Fruit fly (Drosophila melanogaster): ENCODE data around the gene Whamy.
A peak's percentile ranks its signal among the peaks of the same experiment; 100 is the strongest.

Gene Whamy

DNA sequence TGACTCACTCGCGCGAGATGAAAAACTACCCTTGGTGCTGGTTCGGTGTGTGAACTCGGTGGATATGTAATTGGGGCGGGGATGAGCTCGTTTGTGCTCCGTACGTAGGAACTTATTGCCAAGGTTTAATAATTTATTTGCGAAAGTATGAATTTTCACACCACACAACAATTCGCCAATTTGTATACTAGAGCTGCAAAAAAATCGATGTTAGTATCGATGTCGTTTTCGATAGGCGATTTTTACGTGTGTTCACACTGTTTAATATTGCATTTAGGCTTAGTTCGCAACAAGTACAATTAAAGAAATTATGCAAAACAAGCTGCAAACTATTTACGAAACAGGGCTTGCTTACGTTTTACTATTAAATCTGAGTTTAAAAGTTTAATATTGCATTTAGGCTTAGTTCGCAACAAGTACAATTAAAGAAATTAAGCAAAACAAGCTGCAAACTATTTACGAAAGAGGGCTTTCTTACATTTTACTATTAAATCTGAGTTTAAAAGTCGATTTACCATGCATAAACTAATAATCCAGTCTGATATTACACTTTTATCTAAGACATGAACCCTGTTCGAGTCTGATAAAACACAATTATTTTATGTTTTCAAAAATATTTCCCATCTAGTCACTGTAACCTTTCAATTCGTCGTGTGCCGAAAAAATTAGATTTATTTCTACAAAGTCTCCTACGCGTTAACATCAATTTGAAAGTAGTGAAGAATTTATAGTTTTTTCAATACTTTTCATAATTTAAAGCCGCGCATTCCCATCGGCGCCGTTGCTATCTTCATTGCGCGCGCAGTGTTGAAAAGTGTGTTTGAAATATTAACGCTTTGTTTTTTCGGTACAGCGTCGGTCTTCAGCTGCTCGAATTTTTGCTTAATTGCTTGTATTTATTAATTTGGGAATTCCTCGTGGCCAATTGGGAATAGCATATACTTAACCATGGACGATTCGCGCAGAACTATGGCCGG lies 11.0 kb downstream of the Whamy start, which contains the start of the genes Snap24 and CG8478:
Gene Snap24, minus strand, starts transcription at position 196 of the 977 bp plus-strand sequence.
Gene CG8478, plus strand, starts transcription at position 696 of the 977 bp plus-strand sequence.
- TF ChIP-seq tai (GFP tag; optimal IDR thresholded peaks at IDR 0.05) (no peak), Rel (GFP tag; optimal IDR thresholded peaks at IDR 0.05) (no peak), Rel (tag; optimal IDR thresholded peaks at IDR 0.05) (peak; percentile 31), N (GFP tag; optimal IDR thresholded peaks at IDR 0.05) (peak; percentile 8), dl (GFP tag; optimal IDR thresholded peaks at IDR 0.05; ENCODE audit: insufficient read depth in 1 of 2, partially characterized antibody in 2 of 2) (no peak), Abd-B (GFP tag; optimal IDR thresholded peaks at IDR 0.05) (no peak), Myc (optimal IDR thresholded peaks at IDR 0.05) (peak; percentile 2), Jra (GFP tag; optimal IDR thresholded peaks at IDR 0.05) (peak; percentile 64), sv (GFP tag; optimal IDR thresholded peaks at IDR 0.05) (no peak)

DNA sequence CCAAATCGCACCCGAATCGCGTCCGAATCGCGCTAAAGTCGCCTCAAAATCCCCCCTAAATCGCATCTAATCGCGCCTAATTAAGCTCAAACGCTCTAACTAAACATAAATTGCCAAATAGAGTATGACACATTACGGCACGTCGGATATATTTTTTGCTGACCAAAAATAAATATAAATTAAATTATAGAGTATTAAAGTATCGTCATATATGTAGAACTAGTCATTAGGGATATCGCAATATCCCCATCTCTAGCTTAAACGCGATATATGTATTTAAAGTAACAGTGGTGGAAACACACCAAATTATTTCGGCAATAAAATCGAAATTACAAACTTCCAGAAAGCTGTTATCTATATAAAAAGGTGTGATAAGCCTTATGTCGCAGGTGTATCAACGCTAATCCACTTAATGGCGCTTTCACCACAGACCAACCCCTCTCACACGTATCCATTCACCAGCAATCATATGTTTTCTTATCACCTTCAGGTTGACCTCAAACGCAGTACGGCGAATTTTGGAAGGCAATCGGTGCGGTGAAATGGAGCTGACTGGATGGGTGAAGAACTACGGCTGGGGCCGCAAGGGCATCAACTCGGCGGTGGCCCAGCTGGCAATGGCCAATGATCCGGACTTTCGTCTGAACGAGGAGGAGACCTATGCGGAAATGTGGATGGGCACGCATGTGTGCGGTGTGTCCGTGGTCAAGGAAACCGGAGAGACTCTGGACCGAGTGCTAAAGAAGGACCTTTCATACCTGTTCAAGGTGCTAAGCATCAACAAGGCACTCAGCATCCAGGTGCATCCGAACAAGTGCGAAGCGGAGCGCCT lies 14.6 kb downstream of the Whamy start, which contains the start of gene Mpi:
Gene Mpi, plus strand, starts transcription at position 263 of the 832 bp plus-strand sequence.
- TF ChIP-seq CrebA (GFP tag; optimal IDR thresholded peaks at IDR 0.05; ENCODE audit: borderline replicate concordance) (no peak), Hr78 (GFP tag; optimal IDR thresholded peaks at IDR 0.05) (no peak), Myc (optimal IDR thresholded peaks at IDR 0.05) (peak; percentile 79), woc (GFP tag; optimal IDR thresholded peaks at IDR 0.05) (no peak), OdsH (GFP tag; optimal IDR thresholded peaks at IDR 0.05) (peak; percentile 20)

DNA sequence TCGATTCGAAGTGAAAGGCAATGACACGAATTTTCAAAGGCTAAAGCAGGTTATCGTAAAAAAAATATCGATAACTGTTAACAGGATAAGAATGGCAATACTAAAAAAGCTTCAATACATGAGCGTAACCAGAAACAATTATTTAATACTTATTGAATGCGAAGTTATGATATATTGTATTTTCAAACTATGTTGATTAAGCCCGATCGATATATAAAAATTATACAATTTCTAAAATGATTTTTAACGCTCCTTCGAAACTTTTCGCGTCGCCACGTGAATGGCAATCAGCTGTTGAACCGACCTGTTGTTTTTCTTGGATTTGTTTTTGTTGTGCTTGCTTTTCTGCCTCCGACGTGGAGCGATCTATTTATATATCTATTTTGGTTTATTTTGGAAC lies 18.0 kb downstream of the Whamy start, which contains the start of the genes Alg12 and Rpt3R:
Gene Alg12, plus strand, starts transcription at position 305 of the 400 bp plus-strand sequence.
Gene Rpt3R, minus strand, starts transcription at position 324 of the 400 bp plus-strand sequence.
- peak; percentile 8 for TF ChIP-seq Myc (optimal IDR thresholded peaks at IDR 0.05)
- no peak for TF ChIP-seq usp (GFP tag; optimal IDR thresholded peaks at IDR 0.05)

DNA sequence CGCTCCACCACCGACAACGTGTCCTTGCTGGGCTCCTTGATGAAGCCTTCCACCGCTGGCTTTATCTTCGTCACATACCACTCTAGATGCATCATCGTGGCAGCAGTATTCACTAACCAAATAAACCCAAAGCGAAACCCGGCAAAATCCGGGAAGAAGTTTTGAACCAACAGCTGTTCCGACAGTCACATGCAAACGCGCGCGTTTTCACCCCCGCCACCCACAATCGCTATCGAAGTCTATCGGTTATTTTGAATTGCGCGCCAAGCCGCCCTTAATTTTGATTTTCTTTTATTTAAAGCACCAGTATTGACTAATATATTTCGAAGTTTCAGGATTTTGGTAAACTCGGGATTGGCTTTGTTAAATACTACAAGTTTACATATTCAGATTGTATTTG lies 19.7 kb downstream of the Whamy start, which contains the start of gene Tti1:
Gene Tti1, minus strand, starts transcription at position 200 of the 400 bp plus-strand sequence.
- TF ChIP-seq Hr78 (GFP tag; optimal IDR thresholded peaks at IDR 0.05), result no peak
- TF ChIP-seq jim (GFP tag; optimal IDR thresholded peaks at IDR 0.05), result no peak
- no peak for TF ChIP-seq rgr (GFP tag; optimal IDR thresholded peaks at IDR 0.05)
- no peak for TF ChIP-seq Sp1 (GFP tag; optimal IDR thresholded peaks at IDR 0.05)
- no peak for TF ChIP-seq woc (GFP tag; optimal IDR thresholded peaks at IDR 0.05)
- TF ChIP-seq Jra (GFP tag; optimal IDR thresholded peaks at IDR 0.05), result no peak
- no peak for TF ChIP-seq dl (GFP tag; optimal IDR thresholded peaks at IDR 0.05; ENCODE audit: insufficient read depth in 1 of 2, partially characterized antibody in 2 of 2)
- TF ChIP-seq h (GFP tag; optimal IDR thresholded peaks at IDR 0.05), result no peak
- no peak for TF ChIP-seq N (GFP tag; optimal IDR thresholded peaks at IDR 0.05)
- no peak for TF ChIP-seq CrebA (GFP tag; optimal IDR thresholded peaks at IDR 0.05; ENCODE audit: borderline replicate concordance)
- no peak for TF ChIP-seq Vsx2 (GFP tag; optimal IDR thresholded peaks at IDR 0.05; ENCODE audit: partially characterized antibody)
- no peak for TF ChIP-seq Dif (GFP tag; optimal IDR thresholded peaks at IDR 0.05; ENCODE audit: partially characterized antibody)
- TF ChIP-seq usp (GFP tag; optimal IDR thresholded peaks at IDR 0.05), result no peak
- TF ChIP-seq foxo (GFP tag; optimal IDR thresholded peaks at IDR 0.05), result no peak

DNA sequence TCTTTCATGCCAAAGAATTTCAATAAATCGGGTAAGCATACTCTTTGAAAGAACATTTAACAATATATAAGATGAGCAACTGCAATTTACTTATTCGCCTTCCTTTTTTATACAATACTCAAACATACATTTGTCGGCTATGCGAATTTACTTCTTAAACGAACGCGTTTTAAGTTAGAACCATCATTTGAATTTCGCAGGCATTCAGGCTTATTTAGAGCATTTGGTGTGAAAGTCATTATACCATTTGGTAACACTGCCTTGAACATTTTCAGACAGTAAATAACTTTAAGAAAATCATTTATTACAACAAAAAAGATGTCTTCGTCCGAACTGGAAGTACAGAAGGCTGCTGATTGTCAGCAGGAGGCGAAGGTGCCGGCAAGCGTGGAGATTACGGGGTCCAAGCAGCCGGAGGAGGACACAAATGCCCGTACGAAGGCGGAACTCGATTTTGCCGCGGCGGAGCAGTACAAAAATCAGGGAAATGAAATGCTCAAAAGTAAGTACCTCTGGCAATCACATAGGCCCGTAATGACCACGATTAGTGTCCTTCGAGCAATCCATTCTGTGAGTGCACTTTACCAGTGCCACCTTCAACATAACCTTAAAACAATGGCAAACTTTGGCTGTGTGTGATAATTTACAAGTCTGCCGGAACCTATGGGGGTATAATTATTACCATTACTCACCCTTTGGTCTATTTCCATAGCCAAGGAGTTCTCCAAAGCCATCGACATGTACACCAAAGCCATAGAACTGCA lies 26.1 kb downstream of the Whamy start:
- TF ChIP-seq jim (GFP tag; optimal IDR thresholded peaks at IDR 0.05) (no peak), CG9705 (GFP tag; optimal IDR thresholded peaks at IDR 0.05) (no peak), Hr78 (GFP tag; optimal IDR thresholded peaks at IDR 0.05) (no peak), N (GFP tag; optimal IDR thresholded peaks at IDR 0.05) (no peak)

DNA sequence ATGACTTTTGCATAAGTTTGCCTTT lies 26.5 kb downstream of the Whamy start, which contains the start of gene PpD3:
Gene PpD3, plus strand, starts transcription at position 1 of the 25 bp plus-strand sequence.
- TF ChIP-seq Mio (GFP tag; optimal IDR thresholded peaks at IDR 0.05) (no peak), brk (GFP tag; optimal IDR thresholded peaks at IDR 0.05) (no peak), pan (optimal IDR thresholded peaks at IDR 0.05) (no peak), CG32264 (GFP tag; optimal IDR thresholded peaks at IDR 0.05) (no peak), sv (GFP tag; optimal IDR thresholded peaks at IDR 0.05) (no peak), CG9705 (GFP tag; optimal IDR thresholded peaks at IDR 0.05) (no peak)

All from whole organism, wandering third instar larva.